Fruit fly (Drosophila melanogaster) whole organism, embryonic: Measurements from ENCODE around the gene in.

Source experiments
- Antp ChIP-seq: fragments of 200-800 bp; sonication (Bioruptor generic); optimal IDR thresholded peaks from 3 replicates; lab custom pipeline; 2016; ENCODE audit warnings: missing biosample characterization, missing genetic modification characterization
- B-H1 ChIP-seq: fragments of 200-800 bp; sonication (Bioruptor generic); IDR thresholded peaks from 3 replicates; pipeline ENCODE4 v1.3.6; 2022; ENCODE audit warnings: missing biosample characterization, missing genetic modification characterization
- BtbVII ChIP-seq: fragments of 200-800 bp; sonication (Bioruptor generic); optimal IDR thresholded peaks from 3 replicates; lab custom pipeline; 2017; ENCODE audit warnings: missing biosample characterization, mild to moderate bottlenecking, missing genetic modification characterization
- CG10462 ChIP-seq: fragments of 200-800 bp; sonication (Bioruptor generic); optimal IDR thresholded peaks from 2 replicates; lab custom pipeline; 2016; ENCODE audit warnings: missing biosample characterization, missing genetic modification characterization
- CG11504 ChIP-seq: fragments of 200-800 bp; sonication (Bioruptor generic); optimal IDR thresholded peaks from 3 replicates; lab custom pipeline; 2019; ENCODE audit warnings: missing biosample characterization, mild to moderate bottlenecking, missing genetic modification characterization, moderate library complexity
- CG11723 ChIP-seq: fragments of 200-800 bp; sonication (Bioruptor generic); optimal IDR thresholded peaks from 2 replicates; lab custom pipeline; 2017; ENCODE audit warnings: missing biosample characterization, mild to moderate bottlenecking, missing genetic modification characterization
- CG13123 ChIP-seq: fragments of 200-800 bp; sonication (Bioruptor generic); optimal IDR thresholded peaks from 2 replicates; lab custom pipeline; 2016; ENCODE audit warnings: missing biosample characterization, missing genetic modification characterization
- CG13775 ChIP-seq: fragments of 200-800 bp; sonication (Bioruptor generic); optimal IDR thresholded peaks from 3 replicates; lab custom pipeline; 2017; ENCODE audit warnings: missing biosample characterization, mild to moderate bottlenecking, missing genetic modification characterization
- CG14441 ChIP-seq: fragments of 200-800 bp; sonication (Bioruptor generic); IDR thresholded peaks from 2 replicates; pipeline ENCODE4 v1.3.6; 2022; ENCODE audit warnings: missing biosample characterization, missing genetic modification characterization
- CG15073 ChIP-seq: fragments of 200-800 bp; sonication (Bioruptor generic); optimal IDR thresholded peaks from 2 replicates; lab custom pipeline; 2016; ENCODE audit warnings: missing biosample characterization, missing genetic modification characterization
- CG15514 ChIP-seq: fragments of 200-800 bp; sonication (Bioruptor generic); optimal IDR thresholded peaks from 3 replicates; lab custom pipeline; 2017; ENCODE audit warnings: missing biosample characterization, missing genetic modification characterization, mild to moderate bottlenecking, moderate library complexity, missing genetic modification reagents
- CG32532 ChIP-seq: fragments of 200-800 bp; sonication (Bioruptor generic); IDR thresholded peaks from 2 replicates; pipeline ENCODE4 v1.3.6; 2022; ENCODE audit warnings: missing biosample characterization, missing genetic modification characterization
- CG34376 ChIP-seq: fragments of 200-800 bp; sonication (Bioruptor generic); optimal IDR thresholded peaks from 2 replicates; lab custom pipeline; 2018; ENCODE audit warnings: missing biosample characterization, mild to moderate bottlenecking, missing genetic modification characterization
- CG4360 ChIP-seq: fragments of 200-800 bp; sonication (Bioruptor generic); IDR thresholded peaks from 2 replicates; pipeline ENCODE4 v1.3.6; 2022; ENCODE audit warnings: missing biosample characterization, missing genetic modification characterization
- CG4730 ChIP-seq: fragments of 200-800 bp; sonication (Bioruptor generic); IDR thresholded peaks from 2 replicates; pipeline ENCODE4 v1.3.6; 2022; ENCODE audit warnings: missing biosample characterization, missing genetic modification characterization
- CG5245 ChIP-seq: fragments of 200-800 bp; sonication (Bioruptor generic); optimal IDR thresholded peaks from 3 replicates; lab custom pipeline; 2016; ENCODE audit warnings: missing biosample characterization, missing genetic modification characterization
- CG6683 ChIP-seq: fragments of 200-800 bp; sonication (Bioruptor generic); optimal IDR thresholded peaks from 2 replicates; lab custom pipeline; 2017; ENCODE audit warnings: missing biosample characterization, mild to moderate bottlenecking, missing genetic modification characterization, missing genetic modification reagents
- CG7987 ChIP-seq: fragments of 200-800 bp; sonication (Bioruptor generic); optimal IDR thresholded peaks from 2 replicates; lab custom pipeline; 2018; ENCODE audit warnings: missing biosample characterization, mild to moderate bottlenecking, missing genetic modification characterization, moderate library complexity
- CG9727 ChIP-seq: fragments of 200-800 bp; sonication (Bioruptor generic); optimal IDR thresholded peaks from 3 replicates; lab custom pipeline; 2017; ENCODE audit warnings: missing biosample characterization, mild to moderate bottlenecking, missing genetic modification characterization
- CG9932 ChIP-seq: fragments of 200-800 bp; sonication (Bioruptor generic); IDR thresholded peaks from 2 replicates; pipeline ENCODE4 v1.3.6; 2022; ENCODE audit warnings: missing biosample characterization, missing genetic modification characterization
- CHES-1-like ChIP-seq: fragments of 200-800 bp; sonication (Bioruptor generic); optimal IDR thresholded peaks from 2 replicates; lab custom pipeline; 2016; ENCODE audit warnings: missing biosample characterization, missing genetic modification characterization
- Drgx ChIP-seq: fragments of 200-800 bp; sonication (Bioruptor generic); IDR thresholded peaks from 2 replicates; pipeline ENCODE4 v1.3.6; 2022; ENCODE audit warnings: missing biosample characterization, missing genetic modification characterization
- E2f2 ChIP-seq: fragments of 200-800 bp; sonication (Bioruptor generic); IDR thresholded peaks from 2 replicates; pipeline ENCODE4 v1.3.6; 2022; ENCODE audit warnings: missing biosample characterization, missing genetic modification characterization
- HLH54F ChIP-seq: fragments of 200-800 bp; sonication (Bioruptor generic); optimal IDR thresholded peaks from 3 replicates; lab custom pipeline; 2016; ENCODE audit warnings: missing biosample characterization, missing genetic modification characterization
- HmgD ChIP-seq: fragments of 200-800 bp; sonication (Bioruptor generic); optimal IDR thresholded peaks from 3 replicates; lab custom pipeline; 2016; ENCODE audit warnings: missing biosample characterization, missing genetic modification characterization
- HmgZ ChIP-seq: fragments of 200-800 bp; sonication (Bioruptor generic); optimal IDR thresholded peaks from 2 replicates; lab custom pipeline; 2018; ENCODE audit warnings: missing biosample characterization, mild to moderate bottlenecking, missing genetic modification characterization
- Hr3 ChIP-seq: fragments of 200-800 bp; sonication (Bioruptor generic); optimal IDR thresholded peaks from 3 replicates; lab custom pipeline; 2016; ENCODE audit warnings: missing biosample characterization, missing genetic modification characterization
- Mad ChIP-seq: fragments of 200-800 bp; sonication (Bioruptor generic); optimal IDR thresholded peaks from 2 replicates; lab custom pipeline; 2016; ENCODE audit warnings: missing biosample characterization, missing genetic modification characterization
- Max ChIP-seq: fragments of 200-800 bp; sonication (Bioruptor generic); optimal IDR thresholded peaks from 2 replicates; lab custom pipeline; 2016; ENCODE audit warnings: missing biosample characterization, mild to moderate bottlenecking, missing genetic modification characterization
- Myb ChIP-seq: fragments of 200-800 bp; sonication (Bioruptor generic); optimal IDR thresholded peaks from 2 replicates; lab custom pipeline; 2016; ENCODE audit warnings: missing biosample characterization, missing genetic modification characterization
- Side ChIP-seq: fragments of 200-800 bp; sonication (Bioruptor generic); optimal IDR thresholded peaks from 2 replicates; lab custom pipeline; 2016; ENCODE audit warnings: missing biosample characterization, missing genetic modification characterization
- Taf1 ChIP-seq: fragments of 200-800 bp; sonication (Bioruptor generic); IDR thresholded peaks from 2 replicates; pipeline ENCODE4 v1.3.6; 2022; ENCODE audit warnings: missing biosample characterization, missing genetic modification characterization
- Tbp ChIP-seq: fragments of >200 bp; optimal IDR thresholded peaks from 2 replicates; lab custom pipeline; 2018; ENCODE audit warnings: missing biosample characterization, missing genetic modification characterization
- abd-A ChIP-seq: fragments of 200-800 bp; sonication (Bioruptor generic); optimal IDR thresholded peaks from 3 replicates; lab custom pipeline; 2019; ENCODE audit warnings: missing biosample characterization, mild to moderate bottlenecking, missing genetic modification characterization, moderate library complexity
- ase ChIP-seq: fragments of 200-800 bp; sonication (Bioruptor generic); IDR thresholded peaks from 3 replicates; pipeline ENCODE4 v1.3.6; 2022; ENCODE audit warnings: missing biosample characterization, missing genetic modification characterization
- cato ChIP-seq: fragments of 200-800 bp; sonication (Bioruptor generic); optimal IDR thresholded peaks from 2 replicates; lab custom pipeline; 2016; ENCODE audit warnings: missing biosample characterization, missing genetic modification characterization, borderline replicate concordance
- exex ChIP-seq: fragments of 200-800 bp; sonication (Bioruptor generic); optimal IDR thresholded peaks from 4 replicates; lab custom pipeline; 2018; ENCODE audit warnings: missing biosample characterization, mild to moderate bottlenecking, missing genetic modification characterization, moderate library complexity
- fd64A ChIP-seq: fragments of 200-800 bp; sonication (Bioruptor generic); optimal IDR thresholded peaks from 3 replicates; lab custom pipeline; 2018; ENCODE audit warnings: missing biosample characterization, mild to moderate bottlenecking, missing genetic modification characterization
- gcm ChIP-seq: fragments of 200-800 bp; sonication (Bioruptor generic); optimal IDR thresholded peaks from 2 replicates; lab custom pipeline; 2019; ENCODE audit warnings: missing biosample characterization, mild to moderate bottlenecking, missing genetic modification characterization, moderate library complexity
- grn ChIP-seq: fragments of 200-800 bp; sonication (Bioruptor generic); optimal IDR thresholded peaks from 3 replicates; lab custom pipeline; 2017; ENCODE audit warnings: missing biosample characterization, missing genetic modification characterization
- jigr1 ChIP-seq: fragments of 200-800 bp; sonication (Bioruptor generic); IDR thresholded peaks from 3 replicates; pipeline ENCODE4 v1.3.6; 2022; ENCODE audit warnings: missing biosample characterization, missing genetic modification characterization
- klu ChIP-seq: fragments of 200-800 bp; sonication (Bioruptor generic); IDR thresholded peaks from 2 replicates; pipeline ENCODE4 v1.3.6; 2022; ENCODE audit warnings: missing biosample characterization, missing genetic modification characterization
- lov ChIP-seq, 2 experiments: fragments of 200-800 bp in 1 of 2; fragments of >200 bp in 1 of 2; sonication (Bioruptor generic) in 1 of 2; IDR thresholded peaks in 1 of 2; optimal IDR thresholded peaks in 1 of 2; 2 replicates in 1 of 2; 3 replicates in 1 of 2; pipeline versions ENCODE4 v1.3.6 to Lab custom; 2017 to 2022; ENCODE audit warnings: missing biosample characterization in 1 of 2, missing genetic modification characterization in 1 of 2
- nmo ChIP-seq: fragments of 200-800 bp; sonication (Bioruptor generic); optimal IDR thresholded peaks from 2 replicates; lab custom pipeline; 2018; ENCODE audit warnings: missing biosample characterization, mild to moderate bottlenecking, missing genetic modification characterization, moderate library complexity
- odd ChIP-seq: fragments of 200-800 bp; sonication (Bioruptor generic); optimal IDR thresholded peaks from 2 replicates; lab custom pipeline; 2017; ENCODE audit warnings: missing biosample characterization, mild to moderate bottlenecking, missing genetic modification characterization
- prd ChIP-seq, 3 experiments: fragments of >200 bp in 2 of 3; fragments of 200-800 bp in 1 of 3; sonication (Bioruptor generic) in 1 of 3; optimal IDR thresholded peaks in 2 of 3; IDR thresholded peaks in 1 of 3; 2 replicates in 2 of 3; 3 replicates in 1 of 3; pipeline versions ENCODE4 v1.3.6 to Lab custom; 2017 to 2022; ENCODE audit warnings: missing biosample characterization in 1 of 3, missing genetic modification characterization in 1 of 3
- ranshi ChIP-seq: fragments of 200-800 bp; sonication (Bioruptor generic); IDR thresholded peaks from 2 replicates; pipeline ENCODE4 v1.3.6; 2022; ENCODE audit warnings: missing biosample characterization, missing genetic modification characterization
- ssp ChIP-seq: fragments of 200-800 bp; sonication (Bioruptor generic); IDR thresholded peaks from 2 replicates; pipeline ENCODE4 v1.3.6; 2022; ENCODE audit warnings: missing biosample characterization, missing genetic modification characterization
- tgo ChIP-seq: fragments of 200-800 bp; sonication (Bioruptor generic); IDR thresholded peaks from 3 replicates; pipeline ENCODE4 v1.3.6; 2022; ENCODE audit warnings: missing biosample characterization, missing genetic modification characterization

The in gene

dm6 chr3L:20375878-20376563 is 9.0 kb downstream of the in start, which contains the start of the genes Ide and RhoBTB (continued):
- TF ChIP-seq nmo (GFP tag; lab: Kevin White, UChicago) (peak; percentile 90), CG15073 (peak; percentile 24), abd-A (tag; lab: Kevin White, UChicago) (no peak), Drgx (GFP tag; lab: Robert Waterston, UW) (peak; percentile 50; the same call in 1 of the 2 replicates), CG11723 (GFP tag; lab: Kevin White, UChicago) (peak; percentile 53), Myb (peak; percentile 92), CG10462 (GFP tag; lab: Kevin White, UChicago) (peak; percentile 63), Max (peak; percentile 79), CG34376 (GFP tag; lab: Kevin White, UChicago) (peak; percentile 59), fd64A (no peak), prd (optimal IDR thresholded peaks at IDR 0.05; lab: Kevin White, UChicago) (no peak), prd (GFP tag; IDR thresholded peaks at IDR 0.05; lab: Robert Waterston, UW) (peak; percentile 82), BtbVII (GFP tag; lab: Kevin White, UChicago) (peak; percentile 19), CG11504 (tag; lab: Kevin White, UChicago) (no peak), gcm (GFP tag; lab: Kevin White, UChicago) (no peak), HmgD (GFP tag; lab: Kevin White, UChicago) (peak; percentile 72), Mad (GFP tag; lab: Kevin White, UChicago) (peak; percentile 77), HLH54F (GFP tag; lab: Kevin White, UChicago) (peak; percentile 90), CG13775 (GFP tag; lab: Kevin White, UChicago) (peak; percentile 84), CG15514 (GFP tag; lab: Kevin White, UChicago) (peak; percentile 98), ssp (GFP tag; lab: Robert Waterston, UW) (peak; percentile 67; the same call in 1 of the 2 replicates), CG13123 (GFP tag; lab: Kevin White, UChicago) (peak; percentile 52), CG32532 (peak; percentile 82), Taf1 (GFP tag; lab: Robert Waterston, UW) (peak; percentile 62; the same call in 1 of the 2 replicates), HmgZ (peak; percentile 72), Side (GFP tag; lab: Kevin White, UChicago) (peak; percentile 85), Hr3 (GFP tag; lab: Kevin White, UChicago) (peak; percentile 88), jigr1 (GFP tag; lab: Robert Waterston, UW) (peak; percentile 15; the same call in 1 of the 3 replicates), CG7987 (peak; percentile 21), grn (GFP tag; lab: Kevin White, UChicago) (no peak), CG14441 (GFP tag; lab: Robert Waterston, UW) (peak; percentile 75), CG9932 (GFP tag; lab: Robert Waterston, UW) (peak; percentile 94), CG4730 (GFP tag; lab: Robert Waterston, UW) (0 out of 2 replicates have a peak, but pooled peaks have one; percentile 2), Tbp (no peak), klu (peak; percentile 73), CHES-1-like (GFP tag; lab: Kevin White, UChicago) (peak; percentile 88), ranshi (GFP tag; lab: Robert Waterston, UW) (peak; percentile 74; the same call in 1 of the 2 replicates), CG9727 (GFP tag; lab: Kevin White, UChicago) (peak; percentile 77), CG5245 (GFP tag; lab: Kevin White, UChicago) (peak; percentile 52), ase (GFP tag; lab: Robert Waterston, UW) (peak; percentile 44; the same call in 2 of the 3 replicates), cato (GFP tag; lab: Kevin White, UChicago) (peak; percentile 77), lov (optimal IDR thresholded peaks at IDR 0.05; lab: Kevin White, UChicago) (no peak), lov (GFP tag; IDR thresholded peaks at IDR 0.05; lab: Robert Waterston, UW) (peak; percentile 60; the same call in 1 of the 3 replicates), tgo (GFP tag; lab: Robert Waterston, UW) (peak; percentile 66), Antp (GFP tag; lab: Kevin White, UChicago) (peak; percentile 86), odd (GFP tag; lab: Kevin White, UChicago) (no peak), E2f2 (GFP tag; lab: Robert Waterston, UW) (peak; percentile 83), CG6683 (GFP tag; lab: Kevin White, UChicago) (peak; percentile 6), CG4360 (GFP tag; lab: Robert Waterston, UW) (no peak), B-H1 (no peak), exex (tag; lab: Kevin White, UChicago) (peak; percentile 44)
